Worm (Caenorhabditis elegans) whole organism, late embryonic: ENCODE results near the gene F36F12.3.

Source experiments
- ama-1 ChIP-seq: fragments of 150-350 bp; optimal IDR thresholded peaks from 2 replicates; lab custom pipeline; 2014
- elt-2 ChIP-seq: sonication (generic microtip); optimal IDR thresholded peaks from 2 replicates; lab custom pipeline; 2016; ENCODE audit warnings: missing genetic modification reagents, missing genetic modification characterization, missing compliant biosample characterization
- fkh-10 ChIP-seq: fragments of 150-350 bp; optimal IDR thresholded peaks from 2 replicates; lab custom pipeline; 2014; ENCODE audit warnings: missing biosample characterization, missing genetic modification reagents, missing genetic modification characterization
- nhr-11 ChIP-seq: fragments of 150-350 bp; optimal IDR thresholded peaks from 2 replicates; lab custom pipeline; 2014; ENCODE audit warnings: missing biosample characterization, missing genetic modification characterization
- sdc-2 ChIP-seq: sonication (generic microtip); optimal IDR thresholded peaks from 2 replicates; lab custom pipeline; 2016; ENCODE audit warnings: missing genotype, missing genetic modification characterization, missing compliant biosample characterization
- unc-86 ChIP-seq: sonication (generic microtip); optimal IDR thresholded peaks from 2 replicates; lab custom pipeline; 2016; ENCODE audit warnings: missing genetic modification characterization, missing compliant biosample characterization
- ztf-16 ChIP-seq: sonication (generic microtip); optimal IDR thresholded peaks from 2 replicates; lab custom pipeline; 2017; ENCODE audit warnings: missing genetic modification characterization, missing compliant biosample characterization

ce11 chrV:2055765-2056504 is 29.7 kb upstream of the F36F12.3 start:
- TF ChIP-seq nhr-11 (tag; lab: Kevin White, UChicago), result no peak
- no peak for TF ChIP-seq ama-1 (lab: Kevin White, UChicago)
- no peak for TF ChIP-seq ztf-16
- TF ChIP-seq fkh-10 (GFP tag; lab: Kevin White, UChicago), result no peak
- TF ChIP-seq unc-86 (tag; lab: Kevin White, UChicago), result no peak
- no peak for TF ChIP-seq sdc-2 (tag; lab: Kevin White, UChicago)
- TF ChIP-seq elt-2, result no peak
